Fruit fly (Drosophila melanogaster): ENCODE measurements around the gene Cdk5alpha.

The Cdk5alpha gene

DNA sequence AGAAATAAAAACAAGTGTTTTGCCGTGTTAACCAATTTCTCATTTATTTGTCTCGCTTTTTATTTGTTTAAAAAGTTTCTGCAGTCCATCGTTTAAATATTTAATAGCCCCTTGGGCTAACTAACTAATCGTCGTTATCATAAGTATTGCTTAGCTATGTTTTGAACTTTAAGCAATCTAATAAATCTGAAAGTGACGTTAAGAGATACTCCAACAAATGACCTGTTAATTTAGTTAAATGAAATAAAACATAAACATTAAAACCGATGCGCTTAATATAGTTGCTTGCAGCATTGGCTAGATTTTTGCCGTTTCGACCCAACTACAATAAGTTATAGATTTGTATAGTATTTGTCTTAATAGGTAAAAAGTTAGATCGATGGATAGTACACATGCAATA is 49.0 kb downstream of the Cdk5alpha start:
- no peak for TF ChIP-seq noc (tag; optimal IDR thresholded peaks at IDR 0.05)

DNA sequence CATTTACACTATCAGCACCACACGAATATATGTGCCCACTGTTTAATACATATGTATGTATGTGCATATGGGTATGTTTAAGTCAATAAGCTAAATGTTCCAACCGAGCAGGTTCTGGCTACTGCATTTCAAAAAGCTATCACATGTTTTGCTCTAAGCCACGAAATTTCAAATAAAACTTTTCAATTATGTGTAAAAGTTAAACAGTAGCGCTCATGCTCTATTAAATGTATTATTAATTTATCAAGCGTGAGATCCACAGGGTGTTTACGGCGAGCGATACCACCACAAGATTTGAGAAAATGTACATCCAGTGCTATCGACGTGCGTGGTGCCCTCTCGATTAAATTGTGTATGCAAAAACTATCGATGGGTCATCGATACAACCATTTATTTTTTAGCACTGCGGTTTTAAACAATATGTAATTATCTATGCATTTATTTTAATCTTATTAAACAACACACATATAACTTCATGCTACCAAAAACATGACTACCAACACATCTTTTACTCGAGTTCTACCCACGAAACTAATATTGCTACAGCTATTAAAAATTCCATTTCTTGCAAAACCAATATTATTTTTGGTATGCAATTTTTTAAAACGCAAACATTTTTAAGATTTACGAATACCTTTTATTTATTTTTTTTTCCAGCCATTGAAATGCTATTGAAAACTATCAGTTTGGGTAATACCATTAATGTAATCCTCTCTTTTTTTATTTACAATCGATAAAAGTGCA is 49.8 kb downstream of the Cdk5alpha start, which contains the start of gene Pten:
TSS of gene Pten (minus strand) at position 300 of the 744 bp plus-strand sequence.
- no peak for TF ChIP-seq noc (tag; optimal IDR thresholded peaks at IDR 0.05)

dm6 chr2L:10259960-10260749 is 50.6 kb downstream of the Cdk5alpha start:
- TF ChIP-seq noc (tag; optimal IDR thresholded peaks at IDR 0.05), result no peak
